Worm (Caenorhabditis elegans) whole organism, early embryonic: ENCODE results near the gene ttc-36.

Experiments used
- F13C5.2 ChIP-seq: sonication (generic microtip); optimal IDR thresholded peaks from 2 replicates; lab custom pipeline; 2017; ENCODE audit warnings: mild to moderate bottlenecking, missing genetic modification characterization, inconsistent platforms, missing compliant biosample characterization
- ama-1 ChIP-seq: fragments of 150-350 bp; optimal IDR thresholded peaks from 2 replicates; lab custom pipeline; 2014
- ceh-13 ChIP-seq: fragments of 200-800 bp; sonication (Bioruptor generic); optimal IDR thresholded peaks from 2 replicates; lab custom pipeline; 2018; ENCODE audit warnings: mild to moderate bottlenecking, missing genetic modification characterization, missing compliant biosample characterization
- flt-1 ChIP-seq: fragments of 200-800 bp; sonication (Bioruptor generic); IDR thresholded peaks from 2 replicates; pipeline ENCODE4 v1.3.6; 2022; ENCODE audit warnings: missing genetic modification characterization, missing compliant biosample characterization
- scrt-1 ChIP-seq: fragments of 200-800 bp; sonication (Bioruptor generic); IDR thresholded peaks from 2 replicates; pipeline ENCODE4 v1.3.6; 2022; ENCODE audit warnings: missing genetic modification characterization, missing compliant biosample characterization
- sea-1 ChIP-seq: fragments of 200-800 bp; sonication (Bioruptor generic); conservative IDR thresholded peaks from 2 replicates; pipeline ENCODE4 v1.3.6; 2022; ENCODE audit warnings: missing genetic modification characterization, missing compliant biosample characterization
- tbx-11 ChIP-seq: fragments of 200-800 bp; sonication (Bioruptor generic); IDR thresholded peaks from 2 replicates; pipeline ENCODE4 v1.3.6; 2022; ENCODE audit warnings: missing genetic modification characterization, missing compliant biosample characterization
- tbx-37 ChIP-seq: fragments of 200-800 bp; sonication (Bioruptor generic); conservative IDR thresholded peaks from 2 replicates; pipeline ENCODE4 v1.3.6; 2022; ENCODE audit warnings: missing genetic modification reagents, missing genetic modification characterization, missing compliant biosample characterization

DNA sequence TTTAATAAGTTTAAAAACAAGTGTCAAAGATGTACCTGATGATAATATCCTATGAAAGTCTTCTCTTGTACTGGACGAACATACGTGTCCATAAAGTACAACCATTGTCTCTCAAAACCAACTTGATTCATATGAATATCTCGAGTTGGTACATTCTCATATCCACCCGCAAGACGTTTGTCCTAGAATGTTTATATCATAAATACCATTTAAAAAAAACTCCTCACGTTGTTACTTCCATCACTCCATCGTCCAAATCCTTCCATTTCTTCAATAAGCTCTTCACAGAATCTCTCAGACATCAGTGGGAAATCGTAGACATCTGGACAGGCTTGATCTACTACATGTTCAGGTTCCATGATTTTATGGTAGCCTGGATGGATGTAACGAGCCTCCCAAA is 5.4 kb downstream of the ttc-36 start:
- TF ChIP-seq ama-1, result no peak
- TF ChIP-seq tbx-37 (GFP tag; lab: Robert Waterston, UW), result no peak
- no peak for TF ChIP-seq ceh-13 (GFP tag; lab: Kevin White, UChicago)
- no peak for TF ChIP-seq sea-1 (GFP tag; lab: Robert Waterston, UW)
- no peak for TF ChIP-seq tbx-11 (GFP tag; lab: Robert Waterston, UW)
- no peak for TF ChIP-seq F13C5.2 (tag; lab: Kevin White, UChicago)
- TF ChIP-seq flt-1 (GFP tag; lab: Robert Waterston, UW), result no peak
- TF ChIP-seq scrt-1 (GFP tag; lab: Robert Waterston, UW), result no peak
